Worm (Caenorhabditis elegans) whole organism, mixed stage, embryonic: ENCODE measurements around the gene gcy-22.

ENCODE experiments used
- blmp-1 ChIP-seq: fragments of 150-350 bp; optimal IDR thresholded peaks from 2 replicates; lab custom pipeline; 2014; ENCODE audit warnings: missing biosample characterization, missing genetic modification characterization
- ceh-39 ChIP-seq: fragments of 150-350 bp; optimal IDR thresholded peaks from 2 replicates; lab custom pipeline; 2014; ENCODE audit warnings: missing biosample characterization, missing genetic modification characterization
- ceh-83 ChIP-seq: fragments of 200-800 bp; sonication (Bioruptor generic); optimal IDR thresholded peaks from 2 replicates; lab custom pipeline; 2018; ENCODE audit warnings: mild to moderate bottlenecking, missing genetic modification characterization, missing compliant biosample characterization
- ces-1 ChIP-seq: fragments of 150-350 bp; optimal IDR thresholded peaks from 2 replicates; lab custom pipeline; 2014; ENCODE audit warnings: missing biosample characterization, missing genetic modification reagents, missing genetic modification characterization
- cnd-1 ChIP-seq: fragments of 200-800 bp; sonication (Bioruptor generic); optimal IDR thresholded peaks from 2 replicates; lab custom pipeline; 2018; ENCODE audit warnings: mild to moderate bottlenecking, missing genetic modification characterization, missing compliant biosample characterization
- elt-1 ChIP-seq: sonication (generic microtip); optimal IDR thresholded peaks from 2 replicates; lab custom pipeline; 2017; ENCODE audit warnings: missing genetic modification characterization, mild to moderate bottlenecking, missing compliant biosample characterization, antibody characterized with exemption, moderate library complexity, borderline replicate concordance; ENCODE audit not compliant: insufficient read depth
- elt-3 ChIP-seq: fragments of 150-350 bp; optimal IDR thresholded peaks from 2 replicates; lab custom pipeline; 2014; ENCODE audit warnings: missing biosample characterization, missing genetic modification characterization
- flh-1 ChIP-seq: fragments of 200-800 bp; sonication (Bioruptor generic); optimal IDR thresholded peaks from 2 replicates; lab custom pipeline; 2018; ENCODE audit warnings: mild to moderate bottlenecking, missing genetic modification characterization, moderate library complexity, missing compliant biosample characterization
- ham-2 ChIP-seq: fragments of 200-800 bp; sonication (Bioruptor generic); optimal IDR thresholded peaks from 2 replicates; lab custom pipeline; 2018; ENCODE audit warnings: mild to moderate bottlenecking, missing genetic modification characterization, missing compliant biosample characterization
- hlh-1 ChIP-seq: fragments of 150-350 bp; optimal IDR thresholded peaks from 2 replicates; lab custom pipeline; 2014; ENCODE audit warnings: missing biosample characterization, missing genetic modification reagents, missing genetic modification characterization
- lin-13 ChIP-seq: fragments of 150-350 bp; optimal IDR thresholded peaks from 2 replicates; lab custom pipeline; 2014; ENCODE audit warnings: missing biosample characterization, missing genetic modification characterization
- lin-32 ChIP-seq: fragments of 200-800 bp; sonication (Bioruptor generic); optimal IDR thresholded peaks from 2 replicates; lab custom pipeline; 2018; ENCODE audit warnings: mild to moderate bottlenecking, missing genetic modification characterization, missing compliant biosample characterization
- lsy-2 ChIP-seq: fragments of 150-350 bp; optimal IDR thresholded peaks from 2 replicates; lab custom pipeline; 2014; ENCODE audit warnings: missing biosample characterization, missing genetic modification characterization
- mab-5 ChIP-seq: fragments of 150-350 bp; optimal IDR thresholded peaks from 2 replicates; lab custom pipeline; 2014; ENCODE audit warnings: missing biosample characterization, missing genetic modification characterization
- mep-1 ChIP-seq: fragments of 150-350 bp; optimal IDR thresholded peaks from 2 replicates; lab custom pipeline; 2017; ENCODE audit warnings: missing biosample characterization, missing genetic modification reagents, missing genetic modification characterization, inconsistent platforms
- mls-2 ChIP-seq: sonication (generic microtip); optimal IDR thresholded peaks from 2 replicates; lab custom pipeline; 2016; ENCODE audit warnings: mild to moderate bottlenecking, missing genetic modification characterization, moderate library complexity, missing compliant biosample characterization
- nhr-12 ChIP-seq: fragments of 150-350 bp; optimal IDR thresholded peaks from 2 replicates; lab custom pipeline; 2014; ENCODE audit warnings: missing biosample characterization, missing genetic modification characterization
- nhr-2 ChIP-seq: fragments of 150-350 bp; optimal IDR thresholded peaks from 2 replicates; lab custom pipeline; 2014; ENCODE audit warnings: missing biosample characterization, missing genetic modification characterization
- nhr-237 ChIP-seq: fragments of 150-350 bp; optimal IDR thresholded peaks from 2 replicates; lab custom pipeline; 2014; ENCODE audit warnings: missing biosample characterization, missing genetic modification characterization
- pha-4 ChIP-seq: fragments of 150-350 bp; optimal IDR thresholded peaks from 2 replicates; lab custom pipeline; 2018; ENCODE audit warnings: missing biosample characterization, missing genetic modification reagents, missing genetic modification characterization
- sem-2 ChIP-seq: fragments of 200-800 bp; sonication (Bioruptor generic); optimal IDR thresholded peaks from 2 replicates; lab custom pipeline; 2018; ENCODE audit warnings: mild to moderate bottlenecking, missing genetic modification characterization, missing compliant biosample characterization
- sptf-1 ChIP-seq: sonication (generic microtip); optimal IDR thresholded peaks from 2 replicates; lab custom pipeline; 2017; ENCODE audit warnings: mild to moderate bottlenecking, missing genetic modification characterization, moderate library complexity, missing compliant biosample characterization
- tbx-8 ChIP-seq: fragments of 200-800 bp; sonication (Bioruptor generic); optimal IDR thresholded peaks from 2 replicates; lab custom pipeline; 2018; ENCODE audit warnings: mild to moderate bottlenecking, missing genetic modification characterization, moderate library complexity, missing compliant biosample characterization
- unc-120 ChIP-seq: sonication (generic microtip); optimal IDR thresholded peaks from 2 replicates; lab custom pipeline; 2017; ENCODE audit warnings: missing genetic modification characterization, missing compliant biosample characterization; ENCODE audit not compliant: poor library complexity, severe bottlenecking
- unc-39 ChIP-seq: fragments of 150-350 bp; optimal IDR thresholded peaks from 2 replicates; lab custom pipeline; 2014; ENCODE audit warnings: missing biosample characterization, missing genetic modification characterization
- unc-62 ChIP-seq: fragments of 150-350 bp; optimal IDR thresholded peaks from 2 replicates; lab custom pipeline; 2014; ENCODE audit warnings: missing biosample characterization, missing genetic modification reagents, missing genetic modification characterization
- zip-8 ChIP-seq: fragments of 150-350 bp; optimal IDR thresholded peaks from 2 replicates; lab custom pipeline; 2014; ENCODE audit warnings: missing biosample characterization, missing genetic modification characterization
- ztf-11 ChIP-seq: fragments of 150-350 bp; optimal IDR thresholded peaks from 2 replicates; lab custom pipeline; 2014; ENCODE audit warnings: missing biosample characterization, missing genetic modification characterization

gcy-22 gene

ce11 chrV:20781346-20781952, 43.4 kb downstream of the gcy-22 start:
- TF ChIP-seq nhr-2 (tag; lab: Kevin White, UChicago): no peak
- TF ChIP-seq unc-39 (tag; lab: Kevin White, UChicago): no peak
- no peak for TF ChIP-seq ceh-83 (GFP tag; lab: Kevin White, UChicago)
- TF ChIP-seq lsy-2 (tag; lab: Kevin White, UChicago): no peak
- no peak for TF ChIP-seq mls-2 (tag; lab: Kevin White, UChicago)
- no peak for TF ChIP-seq ceh-39
- no peak for TF ChIP-seq blmp-1 (tag; lab: Kevin White, UChicago)
- TF ChIP-seq sem-2 (GFP tag; lab: Kevin White, UChicago): no peak
- TF ChIP-seq sptf-1 (tag; lab: Kevin White, UChicago): no peak
- no peak for TF ChIP-seq cnd-1
- no peak for TF ChIP-seq flh-1 (GFP tag; lab: Kevin White, UChicago)
- no peak for TF ChIP-seq mab-5 (tag; lab: Kevin White, UChicago)
- TF ChIP-seq pha-4: no peak
- no peak for TF ChIP-seq ces-1 (GFP tag; lab: Kevin White, UChicago)
- TF ChIP-seq lin-32 (GFP tag; lab: Kevin White, UChicago): no peak
- no peak for TF ChIP-seq hlh-1 (tag; lab: Kevin White, UChicago)
- no peak for TF ChIP-seq elt-1 (tag; lab: Kevin White, UChicago)

- TF ChIP-seq mls-2 (tag; lab: Kevin White, UChicago): no peak
- TF ChIP-seq, all 35 proteins: peak for 0
Observed at ce11 chrV:20780400-20780799, 44.5 kb downstream of the gcy-22 start, which contains the start of gene hif-1. Gene hif-1, plus strand, starts transcription at chrV:20780407.

- TF ChIP-seq lin-13: no peak
- TF ChIP-seq hlh-1 (tag; lab: Kevin White, UChicago): peak; percentile 82
- TF ChIP-seq unc-62 (GFP tag; lab: Kevin White, UChicago): peak; percentile 54
- no peak for TF ChIP-seq tbx-8 (GFP tag; lab: Kevin White, UChicago)
- TF ChIP-seq, all 35 proteins: peak for 2
Observed at ce11 chrV:20779707-20780346, 45.0 kb downstream of the gcy-22 start.

- TF ChIP-seq elt-1 (tag; lab: Kevin White, UChicago) (peak; percentile 15), nhr-12 (tag; lab: Kevin White, UChicago) (no peak)
Observed at ce11 chrV:20778886-20779285, 46.0 kb downstream of the gcy-22 start.

- TF ChIP-seq nhr-237 (tag; lab: Kevin White, UChicago) (peak; percentile 88), ztf-11 (tag; lab: Kevin White, UChicago) (no peak), elt-3 (tag; lab: Kevin White, UChicago) (peak; percentile 21), zip-8 (tag; lab: Kevin White, UChicago) (no peak), sptf-1 (tag; lab: Kevin White, UChicago) (peak; percentile 52), lsy-2 (tag; lab: Kevin White, UChicago) (peak; percentile 58), ham-2 (GFP tag; lab: Kevin White, UChicago) (no peak), unc-62 (GFP tag; lab: Kevin White, UChicago) (peak; percentile 94), nhr-2 (tag; lab: Kevin White, UChicago) (peak; percentile 86), lin-13 (peak; percentile 48), mab-5 (tag; lab: Kevin White, UChicago) (peak; percentile 27), hlh-1 (tag; lab: Kevin White, UChicago) (peak; percentile 80), ces-1 (GFP tag; lab: Kevin White, UChicago) (peak; percentile 95), mep-1 (peak; percentile 87), unc-120 (tag; lab: Kevin White, UChicago) (peak; percentile 88), ceh-39 (peak; percentile 28), pha-4 (no peak)
Observed at ce11 chrV:20778257-20778697, 46.6 kb downstream of the gcy-22 start.
